Fruit fly (Drosophila melanogaster): ENCODE data around the gene CG18530.

CG18530 gene

DNA sequence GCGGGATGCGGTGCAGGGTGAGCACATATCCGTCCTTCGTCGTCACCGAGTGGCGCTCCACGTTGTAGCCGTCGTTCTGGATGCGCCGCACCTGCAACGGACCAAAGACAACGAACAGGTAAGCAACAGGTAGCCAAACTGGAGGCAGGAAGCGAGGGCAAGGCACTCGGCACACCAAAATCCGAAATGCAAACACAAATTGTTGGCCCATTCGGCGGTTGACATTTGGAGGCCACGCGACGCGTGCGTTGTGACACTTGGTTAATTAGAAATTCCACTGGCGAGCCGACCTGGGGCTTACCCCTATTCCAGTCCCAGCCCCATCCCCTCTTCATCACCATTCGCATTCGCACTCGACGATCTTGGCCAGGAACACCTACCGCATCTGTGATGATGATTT lies 8.5 kb downstream of the CG18530 start:
- TF ChIP-seq CTCF (optimal IDR thresholded peaks at IDR 0.05) (no peak), CG8478 (optimal IDR thresholded peaks at IDR 0.05) (no peak)

DNA sequence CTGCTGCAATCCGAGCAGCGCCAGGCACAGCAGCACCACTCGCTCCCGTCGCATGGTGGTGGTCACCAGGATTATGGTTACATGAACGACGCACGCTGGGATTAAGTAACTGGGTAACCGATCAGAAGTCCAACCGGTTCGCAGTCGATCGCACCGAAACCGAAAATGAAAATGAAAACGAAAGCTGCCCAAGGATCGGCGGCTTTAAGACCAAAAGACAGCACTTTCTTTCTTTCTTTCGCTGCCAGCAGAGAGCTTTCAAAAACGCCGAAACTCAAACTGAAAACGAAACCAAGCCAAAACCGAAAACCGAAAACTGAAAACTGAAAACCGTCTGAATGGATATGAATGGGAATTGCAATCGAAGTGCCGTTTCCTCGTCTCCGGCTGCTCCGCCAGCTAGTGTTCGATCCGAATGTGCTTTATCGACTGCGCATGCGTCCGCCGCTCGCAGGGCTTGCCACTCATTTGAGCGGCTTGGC lies 8.9 kb downstream of the CG18530 start, which contains the start of gene CG6753:
Gene CG6753 (minus strand): TSS at position 432 of the 482 bp plus-strand sequence.
- TF ChIP-seq CTCF (optimal IDR thresholded peaks at IDR 0.05), result no peak
- TF ChIP-seq CG8478 (optimal IDR thresholded peaks at IDR 0.05), result no peak

- TF ChIP-seq CG8478 (optimal IDR thresholded peaks at IDR 0.05) (no peak), CTCF (optimal IDR thresholded peaks at IDR 0.05) (no peak)
Measured at dm6 chr3R:12644621-12645310, 11.6 kb downstream of the CG18530 start.

DNA sequence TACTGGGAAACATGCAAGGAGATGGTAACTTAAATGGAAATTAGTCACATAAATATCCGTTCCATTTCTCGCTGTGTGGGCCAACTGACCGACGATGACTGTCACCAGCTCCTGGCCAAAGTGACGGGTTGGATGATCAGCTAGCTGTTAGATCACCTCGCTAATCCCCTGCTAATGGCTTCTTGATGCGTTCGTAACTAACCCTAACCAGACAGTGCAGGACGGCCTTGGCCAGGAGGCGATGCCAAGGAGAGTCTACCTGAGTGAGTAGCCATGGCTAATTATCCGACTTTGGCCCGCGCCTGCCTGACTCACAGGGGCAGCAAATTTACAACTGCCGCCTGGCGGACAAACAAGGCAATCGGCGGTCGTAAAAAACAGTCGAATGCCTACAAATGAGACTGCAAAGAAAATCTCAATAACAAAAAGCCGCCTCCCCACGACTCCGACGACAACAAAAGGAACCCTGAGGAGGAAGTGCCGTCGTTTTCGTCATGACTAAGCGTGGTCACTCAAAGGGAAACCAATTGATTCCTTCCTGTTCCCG lies 12.7 kb downstream of the CG18530 start:
- TF ChIP-seq CG8478 (optimal IDR thresholded peaks at IDR 0.05) (no peak), CTCF (optimal IDR thresholded peaks at IDR 0.05) (no peak)

dm6 chr3R:12646926-12647325 lies 13.8 kb downstream of the CG18530 start:
- TF ChIP-seq CTCF (optimal IDR thresholded peaks at IDR 0.05), result no peak
- no peak for TF ChIP-seq CG8478 (optimal IDR thresholded peaks at IDR 0.05)

DNA sequence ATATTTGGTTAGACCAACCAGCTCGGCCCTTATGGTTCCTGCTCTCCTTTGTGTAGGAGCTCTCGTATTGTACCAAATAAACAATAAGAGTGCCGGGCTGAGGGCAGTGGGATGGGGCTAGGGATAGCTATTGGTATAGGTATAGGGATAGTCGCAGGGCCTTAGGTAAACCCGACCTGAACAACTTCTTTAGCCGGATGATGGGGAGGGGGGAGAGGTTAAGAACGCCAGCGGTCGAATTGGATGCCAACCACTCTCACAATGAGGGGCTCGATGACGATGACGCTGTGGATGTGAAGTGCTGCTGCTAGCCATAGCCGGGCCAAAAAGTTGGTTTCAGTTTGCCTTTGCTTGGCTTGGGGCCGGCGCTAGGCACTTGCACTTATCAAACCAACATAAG lies 14.2 kb downstream of the CG18530 start:
- TF ChIP-seq CTCF (optimal IDR thresholded peaks at IDR 0.05) (no peak), CG8478 (optimal IDR thresholded peaks at IDR 0.05) (no peak)

DNA sequence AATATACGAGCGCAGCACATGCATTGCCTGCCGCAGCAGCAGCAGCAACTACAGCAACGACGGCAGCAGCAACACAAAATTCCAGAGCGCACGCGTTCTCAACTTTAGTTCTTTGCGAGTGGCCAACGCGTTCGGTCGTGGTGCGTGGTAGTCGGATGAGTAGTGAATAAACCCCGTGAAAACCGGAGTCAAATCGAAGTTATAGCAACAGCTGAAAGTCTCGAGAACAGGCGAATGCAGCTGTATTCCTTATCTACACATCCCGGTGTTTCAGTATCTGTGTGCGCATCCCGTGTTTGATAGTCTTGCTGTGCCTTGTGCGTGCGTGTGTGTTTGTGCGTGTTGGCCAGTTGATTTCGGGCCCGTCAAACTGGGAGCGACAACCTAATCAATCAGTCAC lies 14.8 kb downstream of the CG18530 start, which contains the start of gene Dtg:
Gene Dtg (plus strand): TSS at position 105 of the 400 bp plus-strand sequence.
- no peak for TF ChIP-seq CTCF (optimal IDR thresholded peaks at IDR 0.05)
- no peak for TF ChIP-seq CG8478 (optimal IDR thresholded peaks at IDR 0.05)

DNA sequence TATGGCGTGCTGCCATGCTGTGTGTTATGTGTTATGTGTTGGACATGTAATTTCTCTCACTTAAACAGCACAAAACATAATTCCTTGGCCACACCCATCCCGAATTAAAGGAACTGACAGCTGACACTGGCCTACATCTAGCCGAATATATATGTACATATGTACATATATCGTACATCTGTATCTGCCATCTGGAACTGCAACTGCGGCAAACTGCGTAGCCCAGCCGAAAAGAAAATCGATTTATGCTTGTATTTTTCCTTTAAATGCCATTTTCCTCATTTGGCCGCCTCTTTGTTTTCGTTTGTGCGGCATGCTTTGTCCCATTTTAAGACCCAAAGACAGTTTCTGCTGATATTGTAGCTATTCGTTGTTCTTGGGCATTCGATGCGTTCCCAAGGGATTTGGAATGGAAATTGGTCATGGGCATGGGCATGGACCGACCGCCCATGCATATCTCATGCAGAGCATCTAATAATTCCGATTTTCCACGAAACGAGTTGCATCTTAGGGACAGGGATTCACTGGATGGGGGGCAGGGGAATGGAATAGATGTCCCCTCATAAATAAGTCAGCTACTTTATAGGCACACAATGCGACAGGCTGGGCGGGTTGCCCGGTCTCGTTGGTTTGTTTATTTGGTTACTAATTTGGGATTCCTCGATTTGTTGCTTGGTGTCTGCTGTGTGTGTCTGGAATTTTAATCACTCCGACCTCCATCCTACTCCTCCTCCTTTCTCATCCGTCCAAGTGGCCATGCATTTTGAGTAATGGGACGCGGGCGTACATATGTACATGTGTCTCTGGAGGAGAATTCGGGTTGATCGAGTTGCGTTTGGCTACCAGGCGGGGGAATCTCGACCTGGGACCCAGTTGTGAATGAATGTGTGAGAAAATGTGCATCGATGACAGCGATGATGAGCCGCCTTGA lies 16.2 kb downstream of the CG18530 start:
- TF ChIP-seq CG8478 (optimal IDR thresholded peaks at IDR 0.05), result no peak
- no peak for TF ChIP-seq CTCF (optimal IDR thresholded peaks at IDR 0.05)

DNA sequence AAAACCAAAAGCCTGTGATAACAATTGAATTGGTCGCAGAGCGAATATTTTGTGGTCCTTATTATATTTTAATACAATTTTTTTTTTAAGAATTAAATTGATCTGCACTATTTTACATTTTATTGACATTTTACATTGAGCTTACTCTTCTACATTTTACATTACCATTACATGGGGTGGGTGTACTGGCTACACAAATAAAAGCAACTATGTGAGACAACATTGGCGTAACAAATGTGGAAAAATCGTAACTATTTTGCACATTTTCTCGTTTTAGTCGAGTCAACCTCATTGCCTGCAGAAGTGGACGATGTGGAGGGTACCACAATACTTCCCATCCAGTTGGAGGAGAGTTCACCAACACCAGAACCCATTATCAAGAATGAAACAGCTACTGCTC lies 17.4 kb downstream of the CG18530 start:
- TF ChIP-seq CTCF (optimal IDR thresholded peaks at IDR 0.05) (peak; percentile 67 to 77), CG8478 (optimal IDR thresholded peaks at IDR 0.05) (no peak)

- TF ChIP-seq CG8478 (optimal IDR thresholded peaks at IDR 0.05), result no peak
- TF ChIP-seq CTCF (optimal IDR thresholded peaks at IDR 0.05), result no peak
Measured at dm6 chr3R:12652736-12653135, 19.6 kb downstream of the CG18530 start.

DNA sequence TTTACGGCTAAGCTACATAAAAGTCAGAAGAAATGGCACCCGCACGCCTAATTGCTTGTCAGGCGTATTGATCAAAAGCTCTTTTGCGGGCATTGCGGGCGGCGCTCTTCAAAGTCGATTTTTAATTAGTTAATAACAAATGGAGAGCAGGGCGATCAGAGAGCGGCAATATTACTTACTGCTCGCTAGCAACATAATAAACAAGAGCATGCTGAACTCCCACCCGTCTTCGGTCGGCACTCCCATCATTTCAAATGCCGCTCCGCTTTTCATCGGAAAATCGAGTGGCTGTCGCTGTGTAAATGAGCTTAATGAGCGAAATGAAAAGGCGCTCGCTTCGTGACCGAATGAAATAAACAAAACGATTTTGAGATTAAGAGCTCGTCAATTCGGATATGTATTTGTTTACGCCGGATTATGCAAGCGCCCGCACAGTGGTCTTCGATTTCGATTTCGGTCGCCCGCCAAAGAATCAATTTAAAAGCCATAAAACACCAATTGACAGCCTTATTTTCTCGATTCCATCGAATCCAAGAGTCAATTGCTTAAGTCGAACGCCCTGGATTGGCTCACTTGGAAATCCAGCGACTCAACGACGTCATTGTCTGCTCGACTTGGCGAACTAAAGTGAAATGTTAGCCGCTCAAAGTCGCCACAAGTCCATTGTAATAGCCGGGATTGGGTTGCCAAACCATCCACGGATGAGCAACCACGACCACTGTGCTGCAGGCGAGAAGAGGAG lies 20.5 kb downstream of the CG18530 start:
- no peak for TF ChIP-seq CTCF (optimal IDR thresholded peaks at IDR 0.05)
- no peak for TF ChIP-seq CG8478 (optimal IDR thresholded peaks at IDR 0.05)

DNA sequence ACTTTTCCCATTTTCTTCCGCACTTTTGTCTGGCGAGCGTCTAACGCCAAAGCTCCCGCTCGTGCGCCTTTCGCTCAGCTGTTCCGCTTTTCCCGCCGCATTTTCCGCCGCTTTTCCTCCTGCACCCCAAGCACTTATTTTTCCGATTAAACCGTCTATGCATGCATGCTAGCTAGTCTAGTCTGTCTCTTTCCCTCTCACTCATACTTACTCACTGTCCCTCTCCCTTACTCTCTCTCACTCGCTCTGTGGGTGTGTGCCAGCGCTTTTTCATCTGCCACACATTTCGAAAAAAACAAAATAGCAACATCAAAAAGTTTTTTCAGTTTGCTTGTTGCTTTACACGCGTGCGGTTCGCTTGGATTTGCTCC lies 21.1 kb downstream of the CG18530 start, which contains the start of gene CG6225:
Gene CG6225 (plus strand): TSS at position 325 of the 371 bp plus-strand sequence.
- TF ChIP-seq CTCF (optimal IDR thresholded peaks at IDR 0.05), result no peak

DNA sequence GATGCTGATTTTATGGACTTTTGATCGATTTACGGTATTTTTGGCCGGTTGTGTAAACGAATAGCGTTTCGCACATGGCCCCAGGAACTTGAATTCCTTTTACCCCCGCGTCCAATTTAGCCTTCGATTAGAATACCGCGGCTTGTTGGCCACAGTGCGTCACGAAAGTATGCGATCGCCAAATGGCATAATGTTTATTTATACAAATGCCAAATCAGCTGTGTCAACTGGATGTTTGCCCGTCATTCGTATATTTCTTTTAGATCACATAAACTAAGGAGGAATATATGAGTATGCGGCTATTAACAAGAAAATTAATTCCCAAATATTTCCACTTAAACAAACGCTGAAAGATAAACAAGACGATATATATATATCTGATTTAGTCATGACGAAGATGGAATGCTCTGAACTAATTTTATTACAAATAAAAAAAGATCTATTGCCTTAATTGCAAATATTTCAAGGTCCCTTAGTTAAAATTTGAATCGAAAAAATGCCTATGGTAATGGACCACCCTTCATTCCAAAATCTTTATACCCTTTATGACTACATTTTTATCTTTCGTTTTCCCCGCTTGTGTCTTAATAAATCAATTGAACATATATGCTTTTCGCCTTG lies 23.9 kb downstream of the CG18530 start:
- TF ChIP-seq CTCF (optimal IDR thresholded peaks at IDR 0.05) (no peak), CG8478 (optimal IDR thresholded peaks at IDR 0.05) (no peak)

- TF ChIP-seq CTCF (optimal IDR thresholded peaks at IDR 0.05), result no peak
- TF ChIP-seq CG8478 (optimal IDR thresholded peaks at IDR 0.05), result no peak
Measured at dm6 chr3R:12662531-12662930, 29.4 kb downstream of the CG18530 start, which contains the start of gene CG14395. Gene CG14395, plus strand, starts transcription at chr3R:12662831.
